Fruit fly (Drosophila melanogaster): ENCODE data around the gene CG42688.

Gene CG42688

dm6 chr2L:19136735-19137134 is 45.9 kb downstream of the CG42688 start (continued):
- TF ChIP-seq tap (tag; optimal IDR thresholded peaks at IDR 0.05) (no peak), CG1602 (GFP tag; optimal IDR thresholded peaks at IDR 0.05) (peak; percentile 31), CG6272 (GFP tag; IDR thresholded peaks at IDR 0.05) (no peak), CG30431 (GFP tag; optimal IDR thresholded peaks at IDR 0.05) (peak; percentile 30), nerfin-2 (GFP tag; IDR thresholded peaks at IDR 0.05; ENCODE audit: partially characterized antibody) (no peak), CG11560 (tag; IDR thresholded peaks at IDR 0.05) (no peak), Xrp1 (GFP tag; IDR thresholded peaks at IDR 0.05) (peak; percentile 49; the same call in 1 of the 2 replicates), CG10267 (tag; optimal IDR thresholded peaks at IDR 0.05) (peak; percentile 46), CG18262 (tag; optimal IDR thresholded peaks at IDR 0.05) (peak; percentile 72), NfI (GFP tag; optimal IDR thresholded peaks at IDR 0.05) (no peak), phol (tag; optimal IDR thresholded peaks at IDR 0.05) (peak; percentile 60), CG2199 (GFP tag; IDR thresholded peaks at IDR 0.05) (0 out of 3 replicates have a peak, but pooled peaks have one; percentile 47), Drgx (GFP tag; IDR thresholded peaks at IDR 0.05) (peak; percentile 49), pnt (GFP tag; optimal IDR thresholded peaks at IDR 0.05) (no peak), Sox102F (GFP tag; optimal IDR thresholded peaks at IDR 0.05) (no peak), gcm2 (GFP tag; optimal IDR thresholded peaks at IDR 0.05) (no peak), crol (GFP tag; IDR thresholded peaks at IDR 0.05) (peak; percentile 86), corto (GFP tag; optimal IDR thresholded peaks at IDR 0.05) (peak; percentile 82), CG10959 (GFP tag; IDR thresholded peaks at IDR 0.05) (0 out of 2 replicates have a peak, but pooled peaks have one; percentile 31), zfh2 (GFP tag; optimal IDR thresholded peaks at IDR 0.05) (no peak), CG1024 (GFP tag; IDR thresholded peaks at IDR 0.05) (no peak), fd102C (GFP tag; optimal IDR thresholded peaks at IDR 0.05) (peak; percentile 44), unpg (GFP tag; optimal IDR thresholded peaks at IDR 0.05) (peak; percentile 37), ara (GFP tag; IDR thresholded peaks at IDR 0.05) (peak; percentile 58), rib (GFP tag; IDR thresholded peaks at IDR 0.05) (no peak), CG3407 (GFP tag; optimal IDR thresholded peaks at IDR 0.05) (peak; percentile 1), chinmo (GFP tag; IDR thresholded peaks at IDR 0.05; ENCODE audit: partially characterized antibody) (0 out of 4 replicates have a peak, but pooled peaks have one; percentile 33), Lpt (GFP tag; optimal IDR thresholded peaks at IDR 0.05) (peak; percentile 19), CG10209 (GFP tag; optimal IDR thresholded peaks at IDR 0.05) (peak; percentile 33), CG7357 (GFP tag; IDR thresholded peaks at IDR 0.05) (no peak), CG7556 (GFP tag; optimal IDR thresholded peaks at IDR 0.05) (peak; percentile 34), CG8290 (GFP tag; optimal IDR thresholded peaks at IDR 0.05) (no peak), CG8290 (tag; optimal IDR thresholded peaks at IDR 0.05) (no peak), grau (tag; optimal IDR thresholded peaks at IDR 0.05) (peak; percentile 22), CG7839 (tag; optimal IDR thresholded peaks at IDR 0.05) (peak; percentile 21), cad (GFP tag; optimal IDR thresholded peaks at IDR 0.05) (peak; percentile 21), CG3847 (GFP tag; IDR thresholded peaks at IDR 0.05) (no peak), gcm (GFP tag; optimal IDR thresholded peaks at IDR 0.05) (peak; percentile 55), croc (GFP tag; conservative IDR thresholded peaks at IDR 0.05) (peak; percentile 22; the same call in 1 of the 3 replicates), CG11504 (tag; optimal IDR thresholded peaks at IDR 0.05) (peak; percentile 0), CG18599 (GFP tag; optimal IDR thresholded peaks at IDR 0.05) (no peak), zen (tag; optimal IDR thresholded peaks at IDR 0.05) (peak; percentile 45), CG14710 (tag; optimal IDR thresholded peaks at IDR 0.05) (peak; percentile 57)

Data from whole organism, embryonic.